Worm (Caenorhabditis elegans) whole organism, L2 larva: ENCODE results near the gene ZK377.15.

Experiments used
- C34F6.9 ChIP-seq: fragments of 150-350 bp; optimal IDR thresholded peaks from 2 replicates; lab custom pipeline; 2014; ENCODE audit warnings: missing biosample characterization, missing genetic modification characterization
- F13H6.1 ChIP-seq: sonication (generic microtip); optimal IDR thresholded peaks from 2 replicates; lab custom pipeline; 2016; ENCODE audit warnings: missing genetic modification characterization, missing compliant biosample characterization
- R02D3.7 ChIP-seq: fragments of 150-350 bp; optimal IDR thresholded peaks from 2 replicates; lab custom pipeline; 2014; ENCODE audit warnings: missing biosample characterization, missing genetic modification characterization
- Y55F3AM.14 ChIP-seq: fragments of 200-800 bp; sonication (Bioruptor generic); optimal IDR thresholded peaks from 2 replicates; lab custom pipeline; 2018; ENCODE audit warnings: mild to moderate bottlenecking, missing genetic modification characterization, missing compliant biosample characterization
- ZK546.5 ChIP-seq: sonication (generic microtip); optimal IDR thresholded peaks from 2 replicates; lab custom pipeline; 2017; ENCODE audit warnings: missing biosample characterization, missing genetic modification characterization
- alr-1 ChIP-seq: fragments of 150-350 bp; optimal IDR thresholded peaks from 2 replicates; lab custom pipeline; 2014; ENCODE audit warnings: missing biosample characterization, missing genetic modification characterization
- aly-2 ChIP-seq: fragments of 150-350 bp; optimal IDR thresholded peaks from 2 replicates; lab custom pipeline; 2014; ENCODE audit warnings: missing biosample characterization, missing genetic modification characterization
- ama-1 ChIP-seq: fragments of 150-350 bp; optimal IDR thresholded peaks from 2 replicates; lab custom pipeline; 2018; ENCODE audit warnings: inconsistent platforms
- blmp-1 ChIP-seq: sonication (generic microtip); optimal IDR thresholded peaks from 2 replicates; lab custom pipeline; 2017; ENCODE audit warnings: missing genetic modification characterization, mild to moderate bottlenecking, missing compliant biosample characterization, antibody characterized with exemption, moderate library complexity; ENCODE audit not compliant: insufficient read depth
- ceh-16 ChIP-seq: fragments of 150-350 bp; optimal IDR thresholded peaks from 2 replicates; lab custom pipeline; 2014; ENCODE audit warnings: missing biosample characterization, missing genetic modification characterization
- ceh-82 ChIP-seq: fragments of 150-350 bp; optimal IDR thresholded peaks from 2 replicates; lab custom pipeline; 2014; ENCODE audit warnings: missing biosample characterization, missing genetic modification characterization
- crh-2 ChIP-seq: sonication (generic microtip); optimal IDR thresholded peaks from 2 replicates; lab custom pipeline; 2017; ENCODE audit warnings: missing biosample characterization, missing genetic modification characterization
- dmd-4 ChIP-seq: sonication (generic microtip); optimal IDR thresholded peaks from 2 replicates; lab custom pipeline; 2017; ENCODE audit warnings: missing biosample characterization, missing genetic modification characterization
- egl-27 ChIP-seq: sonication (generic microtip); optimal IDR thresholded peaks from 3 replicates; lab custom pipeline; 2017; ENCODE audit warnings: missing biosample characterization, missing genetic modification reagents, missing genetic modification characterization
- elt-1 ChIP-seq: fragments of 150-350 bp; optimal IDR thresholded peaks from 2 replicates; lab custom pipeline; 2014; ENCODE audit warnings: missing biosample characterization, missing genetic modification characterization
- elt-3 ChIP-seq: sonication (generic microtip); optimal IDR thresholded peaks from 2 replicates; lab custom pipeline; 2017; ENCODE audit warnings: missing biosample characterization, missing genetic modification characterization
- fos-1 ChIP-seq: fragments of 150-350 bp; optimal IDR thresholded peaks from 2 replicates; lab custom pipeline; 2014; ENCODE audit warnings: missing biosample characterization, missing genetic modification characterization
- gmeb-1 ChIP-seq: fragments of 150-350 bp; optimal IDR thresholded peaks from 2 replicates; lab custom pipeline; 2014; ENCODE audit warnings: missing biosample characterization, missing genetic modification characterization
- lin-11 ChIP-seq: fragments of 150-350 bp; sonication (generic microtip); optimal IDR thresholded peaks from 2 replicates; lab custom pipeline; 2014; ENCODE audit warnings: missing biosample characterization, missing genetic modification characterization, inconsistent platforms, mixed read lengths
- lin-13 ChIP-seq: fragments of 150-350 bp; optimal IDR thresholded peaks from 2 replicates; lab custom pipeline; 2014; ENCODE audit warnings: missing biosample characterization, missing genetic modification reagents, missing genetic modification characterization
- lin-39 ChIP-seq: fragments of 150-350 bp; optimal IDR thresholded peaks from 2 replicates; lab custom pipeline; 2014; ENCODE audit warnings: missing biosample characterization, missing genetic modification reagents, missing genetic modification characterization
- lsy-2 ChIP-seq, 2 experiments: fragments of 150-350 bp in 1 of 2; sonication (generic microtip) in 1 of 2; optimal IDR thresholded peaks; 2 replicates each; lab custom pipeline; 2014 to 2017; ENCODE audit warnings: missing biosample characterization in 2 of 2, missing genetic modification characterization in 2 of 2
- mab-5 ChIP-seq: fragments of 150-350 bp; optimal IDR thresholded peaks from 2 replicates; lab custom pipeline; 2014; ENCODE audit warnings: missing biosample characterization, missing genetic modification characterization
- mbf-1 ChIP-seq: sonication (generic microtip); optimal IDR thresholded peaks from 2 replicates; lab custom pipeline; 2017; ENCODE audit warnings: missing biosample characterization, missing genetic modification characterization
- mdl-1 ChIP-seq, 2 experiments: fragments of 150-350 bp in 1 of 2; sonication (generic microtip) in 1 of 2; optimal IDR thresholded peaks; 2 replicates each; lab custom pipeline; 2017; ENCODE audit warnings: missing biosample characterization in 2 of 2, missing genetic modification characterization in 2 of 2
- nhr-10 ChIP-seq: sonication (generic microtip); optimal IDR thresholded peaks from 2 replicates; lab custom pipeline; 2017; ENCODE audit warnings: missing biosample characterization, missing genetic modification characterization
- nhr-11 ChIP-seq: fragments of 150-350 bp; optimal IDR thresholded peaks from 2 replicates; lab custom pipeline; 2014; ENCODE audit warnings: missing biosample characterization, missing genetic modification characterization
- nhr-12 ChIP-seq: fragments of 150-350 bp; optimal IDR thresholded peaks from 2 replicates; lab custom pipeline; 2014; ENCODE audit warnings: missing biosample characterization, missing genetic modification characterization
- nhr-129 ChIP-seq: fragments of 150-350 bp; optimal IDR thresholded peaks from 2 replicates; lab custom pipeline; 2014; ENCODE audit warnings: missing biosample characterization, missing genetic modification characterization
- nhr-21 ChIP-seq: fragments of 150-350 bp; optimal IDR thresholded peaks from 2 replicates; lab custom pipeline; 2014; ENCODE audit warnings: missing biosample characterization, missing genetic modification characterization
- nhr-23 ChIP-seq: fragments of 150-350 bp; optimal IDR thresholded peaks from 2 replicates; lab custom pipeline; 2014; ENCODE audit warnings: missing biosample characterization, missing genetic modification reagents, missing genetic modification characterization
- nhr-237 ChIP-seq: fragments of 150-350 bp; optimal IDR thresholded peaks from 2 replicates; lab custom pipeline; 2014; ENCODE audit warnings: missing biosample characterization, missing genetic modification characterization
- nhr-25 ChIP-seq: fragments of 150-350 bp; sonication (generic microtip); optimal IDR thresholded peaks from 3 replicates; lab custom pipeline; 2014; ENCODE audit warnings: missing biosample characterization, missing genetic modification characterization
- nhr-6 ChIP-seq: fragments of 150-350 bp; optimal IDR thresholded peaks from 2 replicates; lab custom pipeline; 2014; ENCODE audit warnings: missing biosample characterization, missing genetic modification characterization
- nhr-77 ChIP-seq: fragments of 150-350 bp; optimal IDR thresholded peaks from 2 replicates; lab custom pipeline; 2014; ENCODE audit warnings: missing biosample characterization, missing genetic modification characterization
- peb-1 ChIP-seq: fragments of 150-350 bp; optimal IDR thresholded peaks from 2 replicates; lab custom pipeline; 2014; ENCODE audit warnings: missing biosample characterization, missing genetic modification characterization
- sem-4 ChIP-seq: fragments of 150-350 bp; optimal IDR thresholded peaks from 2 replicates; lab custom pipeline; 2014; ENCODE audit warnings: missing biosample characterization, missing genetic modification reagents, missing genetic modification characterization
- skn-1 ChIP-seq: sonication (generic microtip); optimal IDR thresholded peaks from 2 replicates; lab custom pipeline; 2017; ENCODE audit warnings: missing biosample characterization, missing genetic modification characterization
- sma-3 ChIP-seq: sonication (generic microtip); optimal IDR thresholded peaks from 2 replicates; lab custom pipeline; 2016; ENCODE audit warnings: missing genetic modification reagents, missing genetic modification characterization, missing compliant biosample characterization
- sma-9 ChIP-seq, 2 experiments: fragments of 150-350 bp in 1 of 2; sonication (generic microtip) in 1 of 2; optimal IDR thresholded peaks; 2 replicates each; lab custom pipeline; 2014 to 2016; ENCODE audit warnings: missing genetic modification characterization in 2 of 2, mild to moderate bottlenecking in 1 of 2, missing biosample characterization in 1 of 2, missing compliant biosample characterization in 1 of 2, missing genetic modification reagents in 1 of 2, moderate library complexity in 1 of 2
- snpc-4 ChIP-seq: fragments of 150-350 bp; optimal IDR thresholded peaks from 2 replicates; lab custom pipeline; 2014; ENCODE audit warnings: missing biosample characterization, missing genetic modification characterization
- unc-39 ChIP-seq: fragments of 150-350 bp; optimal IDR thresholded peaks from 2 replicates; lab custom pipeline; 2014; ENCODE audit warnings: missing biosample characterization, missing genetic modification characterization
- unc-55 ChIP-seq: fragments of 150-350 bp; sonication (generic microtip); optimal IDR thresholded peaks from 3 replicates; lab custom pipeline; 2014; ENCODE audit warnings: missing biosample characterization, missing genetic modification reagents, missing genetic modification characterization
- unc-62 ChIP-seq: fragments of 150-350 bp; optimal IDR thresholded peaks from 2 replicates; lab custom pipeline; 2014; ENCODE audit warnings: missing biosample characterization, missing genetic modification reagents, missing genetic modification characterization
- zag-1 ChIP-seq: fragments of 150-350 bp; optimal IDR thresholded peaks from 2 replicates; lab custom pipeline; 2014; ENCODE audit warnings: missing biosample characterization, missing genetic modification characterization
- ztf-1 ChIP-seq: fragments of 200-800 bp; sonication (Bioruptor generic); conservative IDR thresholded peaks from 2 replicates; pipeline ENCODE4 v1.3.6; 2022; ENCODE audit warnings: missing genetic modification characterization, missing compliant biosample characterization
- ztf-11 ChIP-seq: sonication (generic microtip); optimal IDR thresholded peaks from 2 replicates; lab custom pipeline; 2017; ENCODE audit warnings: missing biosample characterization, missing genetic modification characterization
- ztf-4 ChIP-seq: fragments of 150-350 bp; optimal IDR thresholded peaks from 2 replicates; lab custom pipeline; 2014; ENCODE audit warnings: missing biosample characterization, missing genetic modification characterization

The ZK377.15 gene

DNA sequence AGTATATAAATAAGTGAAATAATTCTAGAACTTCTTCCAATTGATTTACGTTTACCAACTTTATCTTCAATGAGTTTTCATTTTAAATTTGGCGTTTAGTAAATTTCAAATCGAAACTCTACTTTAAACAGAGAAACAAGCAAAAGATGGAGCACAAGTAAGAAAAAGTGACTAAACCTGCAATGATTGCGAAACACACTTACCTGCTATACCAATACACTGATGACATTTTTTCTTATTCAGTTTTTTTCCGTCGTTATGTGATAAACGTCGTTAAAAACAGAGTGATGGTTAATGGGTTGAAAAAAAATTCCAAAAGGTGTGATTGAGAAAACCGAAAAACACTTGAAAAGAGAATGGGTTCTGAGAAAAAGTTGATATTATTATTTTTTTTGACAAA lies 8.1 kb upstream of the ZK377.15 start:
- TF ChIP-seq ceh-16 (tag; lab: Kevin White, UChicago), result no peak
- TF ChIP-seq aly-2, result no peak
- TF ChIP-seq nhr-11 (tag; lab: Kevin White, UChicago), result no peak
- no peak for TF ChIP-seq unc-55 (GFP tag; lab: Kevin White, UChicago)
- peak; percentile 60 for TF ChIP-seq fos-1
- TF ChIP-seq nhr-23, result no peak
- TF ChIP-seq C34F6.9 (tag; lab: Kevin White, UChicago), result no peak

DNA sequence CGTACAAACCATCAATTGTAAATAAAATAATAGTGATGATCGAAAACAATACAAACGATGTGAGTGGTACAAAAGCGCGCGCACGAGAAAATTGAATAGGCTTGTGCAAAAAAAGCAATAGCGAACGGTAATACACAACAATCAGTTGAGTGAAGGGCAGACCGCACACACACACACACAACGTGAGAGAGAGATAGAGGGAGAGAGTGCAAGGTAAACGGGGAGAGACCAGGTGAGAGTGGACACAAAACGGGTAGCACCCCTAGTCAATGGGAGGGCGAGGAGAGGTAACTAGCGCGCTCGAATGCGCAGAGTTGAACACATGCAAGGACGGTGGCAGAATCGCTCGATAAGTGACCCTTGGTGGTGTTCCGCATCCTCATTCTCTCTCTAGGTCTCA lies 6.5 kb upstream of the ZK377.15 start:
- no peak for TF ChIP-seq sem-4 (tag; lab: Kevin White, UChicago)
- no peak for TF ChIP-seq gmeb-1 (tag; lab: Kevin White, UChicago)
- no peak for TF ChIP-seq alr-1
- TF ChIP-seq zag-1 (tag; lab: Kevin White, UChicago), result no peak
- TF ChIP-seq ZK546.5 (tag; lab: Kevin White, UChicago), result no peak
- TF ChIP-seq lin-39 (tag; lab: Kevin White, UChicago), result no peak
- TF ChIP-seq dmd-4 (tag; lab: Kevin White, UChicago), result no peak
- no peak for TF ChIP-seq blmp-1
- peak; percentile 39 for TF ChIP-seq F13H6.1 (tag; lab: Kevin White, UChicago)
- TF ChIP-seq nhr-6 (tag; lab: Kevin White, UChicago), result no peak
- no peak for TF ChIP-seq lsy-2 (tag; optimal IDR thresholded peaks at IDR 0.05; lab: Kevin White, UChicago)
- no peak for TF ChIP-seq ztf-1 (GFP tag; lab: Robert Waterston, UW)
- no peak for TF ChIP-seq egl-27 (tag; lab: Kevin White, UChicago)
- TF ChIP-seq sma-9 (GFP tag; optimal IDR thresholded peaks at IDR 0.05; lab: Kevin White, UChicago), result peak; percentile 14
- no peak for TF ChIP-seq sma-9 (tag; optimal IDR thresholded peaks at IDR 0.05; lab: Kevin White, UChicago)
- TF ChIP-seq fos-1, result peak; percentile 70
- peak; percentile 39 for TF ChIP-seq nhr-129
- no peak for TF ChIP-seq lin-13
- no peak for TF ChIP-seq nhr-10 (tag; lab: Kevin White, UChicago)
- TF ChIP-seq ama-1 (lab: Kevin White, UChicago), result no peak
- TF ChIP-seq C34F6.9 (tag; lab: Kevin White, UChicago), result no peak
- TF ChIP-seq snpc-4, result no peak
- no peak for TF ChIP-seq ceh-82
- TF ChIP-seq crh-2 (tag; lab: Kevin White, UChicago), result peak; percentile 7
- no peak for TF ChIP-seq mbf-1
- TF ChIP-seq unc-62 (GFP tag; lab: Kevin White, UChicago), result no peak
- no peak for TF ChIP-seq mab-5 (tag; lab: Kevin White, UChicago)
- no peak for TF ChIP-seq skn-1
- no peak for TF ChIP-seq peb-1 (tag; lab: Kevin White, UChicago)
- TF ChIP-seq nhr-21 (tag; lab: Kevin White, UChicago), result no peak
- no peak for TF ChIP-seq Y55F3AM.14
- no peak for TF ChIP-seq mdl-1 (tag; optimal IDR thresholded peaks at IDR 0.05; lab: Kevin White, UChicago)
- no peak for TF ChIP-seq unc-55 (GFP tag; lab: Kevin White, UChicago)
- TF ChIP-seq aly-2, result no peak
- peak; percentile 52 for TF ChIP-seq ceh-16 (tag; lab: Kevin White, UChicago)
- no peak for TF ChIP-seq ztf-4 (tag; lab: Kevin White, UChicago)
- no peak for TF ChIP-seq unc-39
- TF ChIP-seq nhr-12 (tag; lab: Kevin White, UChicago), result no peak
- TF ChIP-seq ztf-11 (tag; lab: Kevin White, UChicago), result no peak
- TF ChIP-seq lin-11, result no peak
- no peak for TF ChIP-seq nhr-77 (tag; lab: Kevin White, UChicago)
- TF ChIP-seq nhr-237 (tag; lab: Kevin White, UChicago), result no peak
- TF ChIP-seq elt-1 (tag; lab: Kevin White, UChicago), result no peak
- no peak for TF ChIP-seq nhr-23
- no peak for TF ChIP-seq nhr-11 (tag; lab: Kevin White, UChicago)
- TF ChIP-seq nhr-25 (tag; lab: Kevin White, UChicago), result peak; percentile 3
- TF ChIP-seq elt-3 (tag; lab: Kevin White, UChicago), result no peak
- TF ChIP-seq sma-3, result peak; percentile 6
- TF ChIP-seq R02D3.7 (tag; lab: Kevin White, UChicago), result no peak
- TF ChIP-seq, all 48 proteins: peak for 8
